Worm (Caenorhabditis elegans) whole organism, late embryonic: Measurements from ENCODE around the gene F13C5.5.

Source experiments
- C08G9.2 ChIP-seq: sonication (generic microtip); optimal IDR thresholded peaks from 2 replicates; lab custom pipeline; 2016; ENCODE audit warnings: mild to moderate bottlenecking, missing genetic modification characterization, moderate library complexity, missing compliant biosample characterization
- C38D4.7 ChIP-seq: fragments of 200-800 bp; sonication (Bioruptor generic); optimal IDR thresholded peaks from 2 replicates; lab custom pipeline; 2018; ENCODE audit warnings: mild to moderate bottlenecking, missing genetic modification characterization, moderate library complexity, missing compliant biosample characterization
- K09A11.1 ChIP-seq: sonication (generic microtip); optimal IDR thresholded peaks from 2 replicates; lab custom pipeline; 2017; ENCODE audit warnings: antibody characterized with exemption, mild to moderate bottlenecking, missing genetic modification characterization, missing compliant biosample characterization; ENCODE audit not compliant: insufficient read depth
- T23F11.4 ChIP-seq: fragments of 200-800 bp; sonication (Bioruptor generic); optimal IDR thresholded peaks from 2 replicates; lab custom pipeline; 2018; ENCODE audit warnings: mild to moderate bottlenecking, missing genetic modification characterization, missing compliant biosample characterization
- Y22D7AL.16 ChIP-seq: sonication (generic microtip); optimal IDR thresholded peaks from 2 replicates; lab custom pipeline; 2016; ENCODE audit warnings: missing genetic modification characterization, missing compliant biosample characterization
- ceh-18 ChIP-seq: sonication (generic microtip); optimal IDR thresholded peaks from 2 replicates; lab custom pipeline; 2016; ENCODE audit warnings: missing genetic modification characterization, missing compliant biosample characterization
- ceh-19 ChIP-seq: fragments of 200-800 bp; sonication (Bioruptor generic); optimal IDR thresholded peaks from 2 replicates; lab custom pipeline; 2018; ENCODE audit warnings: mild to moderate bottlenecking, missing genetic modification characterization, missing compliant biosample characterization
- ceh-22 ChIP-seq: sonication (generic microtip); optimal IDR thresholded peaks from 2 replicates; lab custom pipeline; 2017; ENCODE audit warnings: missing biosample characterization, missing genetic modification characterization
- ceh-24 ChIP-seq: sonication (generic microtip); optimal IDR thresholded peaks from 2 replicates; lab custom pipeline; 2016; ENCODE audit warnings: mild to moderate bottlenecking, missing genetic modification characterization, missing compliant biosample characterization
- ceh-30 ChIP-seq: fragments of 150-350 bp; optimal IDR thresholded peaks from 2 replicates; lab custom pipeline; 2014; ENCODE audit warnings: missing biosample characterization, missing genetic modification characterization
- ceh-34 ChIP-seq: sonication (generic microtip); optimal IDR thresholded peaks from 2 replicates; lab custom pipeline; 2016; ENCODE audit warnings: mild to moderate bottlenecking, missing genetic modification characterization, missing compliant biosample characterization
- ceh-48 ChIP-seq: sonication (generic microtip); optimal IDR thresholded peaks from 2 replicates; lab custom pipeline; 2016; ENCODE audit warnings: missing genetic modification characterization, inconsistent platforms, missing compliant biosample characterization
- ceh-6 ChIP-seq: fragments of 200-800 bp; sonication (Bioruptor generic); optimal IDR thresholded peaks from 2 replicates; lab custom pipeline; 2018; ENCODE audit warnings: mild to moderate bottlenecking, missing genetic modification characterization, missing compliant biosample characterization
- che-1 ChIP-seq: sonication (generic microtip); optimal IDR thresholded peaks from 2 replicates; lab custom pipeline; 2016; ENCODE audit warnings: mild to moderate bottlenecking, missing genetic modification characterization, missing compliant biosample characterization
- dve-1 ChIP-seq: sonication (generic microtip); optimal IDR thresholded peaks from 2 replicates; lab custom pipeline; 2017; ENCODE audit warnings: antibody characterized with exemption, mild to moderate bottlenecking, missing genetic modification characterization, missing compliant biosample characterization
- elt-4 ChIP-seq: sonication (generic microtip); optimal IDR thresholded peaks from 2 replicates; lab custom pipeline; 2016; ENCODE audit warnings: missing genetic modification characterization, missing compliant biosample characterization
- ets-4 ChIP-seq: sonication (generic microtip); optimal IDR thresholded peaks from 2 replicates; lab custom pipeline; 2016; ENCODE audit warnings: missing genetic modification characterization, missing compliant biosample characterization
- fkh-6 ChIP-seq: sonication (generic microtip); optimal IDR thresholded peaks from 2 replicates; lab custom pipeline; 2016; ENCODE audit warnings: missing genetic modification characterization, missing compliant biosample characterization
- gmeb-2 ChIP-seq: sonication (generic microtip); optimal IDR thresholded peaks from 2 replicates; lab custom pipeline; 2016; ENCODE audit warnings: missing genetic modification characterization, inconsistent platforms, missing compliant biosample characterization
- hlh-15 ChIP-seq: sonication (generic microtip); optimal IDR thresholded peaks from 2 replicates; lab custom pipeline; 2016; ENCODE audit warnings: missing genetic modification characterization, missing compliant biosample characterization
- hlh-6 ChIP-seq: sonication (generic microtip); optimal IDR thresholded peaks from 2 replicates; lab custom pipeline; 2016; ENCODE audit warnings: missing genotype, missing genetic modification characterization, missing compliant biosample characterization
- lim-6 ChIP-seq: sonication (generic microtip); optimal IDR thresholded peaks from 2 replicates; lab custom pipeline; 2016; ENCODE audit warnings: missing genetic modification characterization, missing compliant biosample characterization
- lin-11 ChIP-seq: fragments of 200-800 bp; sonication (Bioruptor generic); optimal IDR thresholded peaks from 2 replicates; lab custom pipeline; 2018; ENCODE audit warnings: mild to moderate bottlenecking, missing genetic modification characterization, missing compliant biosample characterization
- mec-3 ChIP-seq: sonication (generic microtip); optimal IDR thresholded peaks from 2 replicates; lab custom pipeline; 2016; ENCODE audit warnings: borderline replicate concordance, missing genetic modification characterization, missing compliant biosample characterization
- nfya-1 ChIP-seq: sonication (generic microtip); optimal IDR thresholded peaks from 2 replicates; lab custom pipeline; 2017; ENCODE audit warnings: missing genetic modification characterization, mild to moderate bottlenecking, missing compliant biosample characterization, antibody characterized with exemption, moderate library complexity
- nhr-11 ChIP-seq: fragments of 150-350 bp; optimal IDR thresholded peaks from 2 replicates; lab custom pipeline; 2014; ENCODE audit warnings: missing biosample characterization, missing genetic modification characterization
- nhr-232 ChIP-seq: sonication (generic microtip); optimal IDR thresholded peaks from 2 replicates; lab custom pipeline; 2016; ENCODE audit warnings: missing genetic modification characterization, missing compliant biosample characterization
- npax-4 ChIP-seq: sonication (generic microtip); optimal IDR thresholded peaks from 2 replicates; lab custom pipeline; 2016; ENCODE audit warnings: missing genetic modification characterization, missing compliant biosample characterization
- pag-3 ChIP-seq: sonication (generic microtip); optimal IDR thresholded peaks from 2 replicates; lab custom pipeline; 2016; ENCODE audit warnings: missing compliant biosample characterization, missing genetic modification characterization, borderline replicate concordance
- pat-9 ChIP-seq: fragments of 200-800 bp; sonication (Bioruptor generic); optimal IDR thresholded peaks from 2 replicates; lab custom pipeline; 2018; ENCODE audit warnings: mild to moderate bottlenecking, missing genetic modification characterization, moderate library complexity, missing compliant biosample characterization
- pha-2 ChIP-seq: sonication (generic microtip); optimal IDR thresholded peaks from 2 replicates; lab custom pipeline; 2017; ENCODE audit warnings: mild to moderate bottlenecking, missing genetic modification characterization, missing compliant biosample characterization
- pqm-1 ChIP-seq: sonication (generic microtip); optimal IDR thresholded peaks from 2 replicates; lab custom pipeline; 2016; ENCODE audit warnings: missing genetic modification characterization, missing compliant biosample characterization
- pros-1 ChIP-seq: fragments of 150-350 bp; optimal IDR thresholded peaks from 2 replicates; lab custom pipeline; 2014; ENCODE audit warnings: missing biosample characterization, missing genetic modification reagents, missing genetic modification characterization
- ref-2 ChIP-seq: sonication (generic microtip); optimal IDR thresholded peaks from 2 replicates; lab custom pipeline; 2016; ENCODE audit warnings: missing genetic modification characterization, missing compliant biosample characterization
- sox-2 ChIP-seq: fragments of 200-800 bp; sonication (Bioruptor generic); IDR thresholded peaks from 2 replicates; pipeline ENCODE4 v1.3.6; 2022; ENCODE audit warnings: missing genetic modification reagents, missing genetic modification characterization, missing compliant biosample characterization
- sox-4 ChIP-seq: sonication (generic microtip); optimal IDR thresholded peaks from 2 replicates; lab custom pipeline; 2017; ENCODE audit warnings: mild to moderate bottlenecking, missing genetic modification characterization, inconsistent platforms, missing compliant biosample characterization
- syd-9 ChIP-seq: sonication (generic microtip); optimal IDR thresholded peaks from 2 replicates; lab custom pipeline; 2016; ENCODE audit warnings: mild to moderate bottlenecking, missing genetic modification characterization, moderate library complexity, missing compliant biosample characterization
- tbx-7 ChIP-seq: sonication (generic microtip); optimal IDR thresholded peaks from 2 replicates; lab custom pipeline; 2016; ENCODE audit warnings: missing genotype, missing genetic modification characterization, missing compliant biosample characterization
- ttx-3 ChIP-seq: sonication (generic microtip); optimal IDR thresholded peaks from 2 replicates; lab custom pipeline; 2016; ENCODE audit warnings: missing genetic modification reagents, missing genetic modification characterization, missing compliant biosample characterization
- unc-42 ChIP-seq: sonication (generic microtip); optimal IDR thresholded peaks from 2 replicates; lab custom pipeline; 2016; ENCODE audit warnings: missing genotype, missing genetic modification characterization, missing compliant biosample characterization
- unc-86 ChIP-seq: sonication (generic microtip); optimal IDR thresholded peaks from 2 replicates; lab custom pipeline; 2016; ENCODE audit warnings: missing genetic modification characterization, missing compliant biosample characterization

Gene F13C5.5

DNA sequence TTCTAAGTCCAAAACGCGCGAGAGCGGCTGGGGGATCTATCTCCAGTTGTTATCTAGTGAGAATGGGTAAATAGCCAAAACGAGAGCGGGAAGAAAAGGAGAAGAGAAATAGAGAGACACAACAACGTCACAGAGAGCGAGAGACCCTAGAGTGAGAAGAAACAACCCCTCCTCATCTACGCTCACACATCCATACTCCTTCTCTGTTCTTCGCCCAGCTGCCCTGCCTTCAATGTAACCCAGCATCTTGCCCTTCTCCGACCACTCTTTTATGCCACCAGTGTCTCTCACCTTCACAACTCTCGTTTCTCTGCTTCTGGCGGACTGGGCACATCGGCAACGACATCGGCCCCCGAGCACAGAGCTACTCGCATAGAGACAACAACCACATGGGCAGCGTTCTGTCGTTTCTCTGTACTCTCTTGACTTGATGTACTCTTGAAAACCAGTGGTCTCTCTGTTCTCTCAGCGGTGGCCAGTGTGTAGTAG, 15.0 kb downstream of the F13C5.5 start (continued):
- TF ChIP-seq nhr-11 (no peak), ceh-22 (tag; lab: Kevin White, UChicago) (no peak), ceh-18 (tag; lab: Kevin White, UChicago) (peak; percentile 97), nfya-1 (tag; lab: Kevin White, UChicago) (peak; percentile 83), Y22D7AL.16 (tag; lab: Kevin White, UChicago) (no peak), ref-2 (peak; percentile 87), pag-3 (tag; lab: Kevin White, UChicago) (no peak), ceh-19 (GFP tag; lab: Kevin White, UChicago) (peak; percentile 17), che-1 (tag; lab: Kevin White, UChicago) (no peak), K09A11.1 (tag; lab: Kevin White, UChicago) (no peak), hlh-15 (tag; lab: Kevin White, UChicago) (peak; percentile 23), ttx-3 (tag; lab: Kevin White, UChicago) (no peak), mec-3 (peak; percentile 61), sox-2 (no peak), C08G9.2 (tag; lab: Kevin White, UChicago) (peak; percentile 56), tbx-7 (peak; percentile 55), lim-6 (tag; lab: Kevin White, UChicago) (no peak), gmeb-2 (tag; lab: Kevin White, UChicago) (no peak), pha-2 (tag; lab: Kevin White, UChicago) (peak; percentile 51), unc-42 (tag; lab: Kevin White, UChicago) (peak; percentile 76), ceh-48 (tag; lab: Kevin White, UChicago) (no peak), pros-1 (tag; lab: Kevin White, UChicago) (peak; percentile 70), ceh-34 (tag; lab: Kevin White, UChicago) (peak; percentile 97), hlh-6 (tag; lab: Kevin White, UChicago) (peak; percentile 51), ets-4 (tag; lab: Kevin White, UChicago) (no peak), pat-9 (tag; lab: Kevin White, UChicago) (no peak), elt-4 (tag; lab: Kevin White, UChicago) (no peak), sox-4 (peak; percentile 27), dve-1 (tag; lab: Kevin White, UChicago) (no peak), unc-86 (tag; lab: Kevin White, UChicago) (peak; percentile 16), syd-9 (tag; lab: Kevin White, UChicago) (peak; percentile 84), ceh-24 (no peak), npax-4 (tag; lab: Kevin White, UChicago) (no peak)
- TF ChIP-seq, all 69 proteins: peak for 37

DNA sequence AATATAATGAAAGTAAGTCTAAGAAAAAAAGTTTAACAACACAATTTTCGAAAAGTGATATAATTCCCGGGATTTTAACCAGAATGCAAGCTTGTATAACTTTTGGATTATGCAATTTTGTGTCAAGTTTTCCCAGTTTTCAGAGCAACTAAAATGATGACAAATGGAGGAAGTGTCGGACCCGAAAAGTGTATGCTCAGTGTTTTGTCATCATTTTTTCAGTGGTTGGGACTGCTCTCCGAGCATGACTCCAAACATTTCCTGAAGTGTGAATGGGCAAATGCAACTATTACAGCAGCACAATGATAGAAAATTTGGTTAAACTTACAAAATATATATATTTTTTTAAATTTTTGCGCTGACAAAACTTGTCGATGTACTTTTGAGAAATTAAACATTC, 17.2 kb downstream of the F13C5.5 start:
- TF ChIP-seq pqm-1 (tag; lab: Kevin White, UChicago) (no peak), C38D4.7 (GFP tag; lab: Kevin White, UChicago) (no peak), K09A11.1 (tag; lab: Kevin White, UChicago) (no peak), hlh-15 (tag; lab: Kevin White, UChicago) (no peak), nhr-232 (tag; lab: Kevin White, UChicago) (no peak), lin-11 (tag; lab: Kevin White, UChicago) (no peak), ceh-22 (tag; lab: Kevin White, UChicago) (no peak), fkh-6 (tag; lab: Kevin White, UChicago) (no peak)

DNA sequence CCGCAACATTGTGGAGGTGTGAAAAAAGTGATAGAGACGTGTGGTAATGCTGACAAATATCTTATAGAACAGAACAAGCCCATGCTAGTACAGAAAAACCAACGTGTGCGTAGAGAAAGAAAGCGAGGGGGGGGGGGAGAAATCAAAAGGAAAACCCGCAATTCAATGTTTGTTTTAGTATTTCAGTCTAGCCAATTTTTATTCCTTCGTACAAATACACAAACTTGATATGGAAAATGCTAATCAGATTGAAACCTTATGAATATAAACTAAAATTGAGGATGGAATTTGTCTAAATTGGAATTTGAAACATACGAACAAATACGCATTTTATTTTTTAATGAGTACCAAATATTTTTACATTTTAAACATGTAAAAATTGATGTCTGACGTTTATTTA, 20.5 kb downstream of the F13C5.5 start, which contains the start of gene mrp-1:
Gene mrp-1, minus strand, starts transcription at position 101 of the 400 bp plus-strand sequence.
- TF ChIP-seq hlh-6 (tag; lab: Kevin White, UChicago) = no peak
- TF ChIP-seq sox-4 = no peak
- TF ChIP-seq pag-3 (tag; lab: Kevin White, UChicago) = no peak
- TF ChIP-seq T23F11.4 (GFP tag; lab: Kevin White, UChicago) = no peak
- no peak for TF ChIP-seq unc-86 (tag; lab: Kevin White, UChicago)
- no peak for TF ChIP-seq ceh-30 (tag; lab: Kevin White, UChicago)
- no peak for TF ChIP-seq sox-2
- TF ChIP-seq ceh-6 (GFP tag; lab: Kevin White, UChicago) = no peak
